Worm (Caenorhabditis elegans): ENCODE data around the gene F41D9.2.
A peak's percentile ranks its signal among the peaks of the same experiment; 100 is the strongest.

Gene F41D9.2

ce11 chrX:8368210-8368609, 16.5 kb downstream of the F41D9.2 start (continued):
- TF ChIP-seq lin-40 (tag; optimal IDR thresholded peaks at IDR 0.05): peak; percentile 78
- TF ChIP-seq snpc-4 (GFP tag; optimal IDR thresholded peaks at IDR 0.05): no peak
- peak in 1 of 4 experiments; percentile 48 for TF ChIP-seq snpc-4 (tag; optimal IDR thresholded peaks at IDR 0.05)
- no peak for TF ChIP-seq lsl-1 (GFP tag; optimal IDR thresholded peaks at IDR 0.05)
- TF ChIP-seq atf-7 (tag; optimal IDR thresholded peaks at IDR 0.05): peak; percentile 44
- peak; percentile 35; the same call in 1 of the 2 replicates for TF ChIP-seq hmg-20 (GFP tag; IDR thresholded peaks at IDR 0.05)
- TF ChIP-seq lag-1 (GFP tag; IDR thresholded peaks at IDR 0.05): no peak
- TF ChIP-seq C06A6.2 (GFP tag; conservative IDR thresholded peaks at IDR 0.05): no peak
- peak; percentile 34 for TF ChIP-seq ceh-27 (GFP tag; optimal IDR thresholded peaks at IDR 0.05)
- TF ChIP-seq nhr-80 (tag; optimal IDR thresholded peaks at IDR 0.05): peak; percentile 95
- TF ChIP-seq madf-10 (tag; optimal IDR thresholded peaks at IDR 0.05): peak; percentile 45
- TF ChIP-seq F57C9.4 (tag; optimal IDR thresholded peaks at IDR 0.05): no peak
- TF ChIP-seq egl-44 (GFP tag; IDR thresholded peaks at IDR 0.05): no peak
- peak; percentile 3 for TF ChIP-seq B0261.1 (tag; optimal IDR thresholded peaks at IDR 0.05)
- peak; percentile 65 for TF ChIP-seq K11D2.4 (GFP tag; IDR thresholded peaks at IDR 0.05)
- 0 out of 2 replicates have a peak, but pooled peaks have one; percentile 47 for TF ChIP-seq rcor-1 (GFP tag; IDR thresholded peaks at IDR 0.05)
- no peak for TF ChIP-seq madf-3 (GFP tag; IDR thresholded peaks at IDR 0.05)
- 0 out of 2 replicates have a peak, but pooled peaks have one; percentile 53 for TF ChIP-seq let-526 (GFP tag; IDR thresholded peaks at IDR 0.05)
- no peak for TF ChIP-seq F49E8.2 (tag; optimal IDR thresholded peaks at IDR 0.05; ENCODE audit: insufficient read depth)
- TF ChIP-seq K12H6.12 (tag; optimal IDR thresholded peaks at IDR 0.05): peak; percentile 53
- TF ChIP-seq akir-1 (GFP tag; optimal IDR thresholded peaks at IDR 0.05): no peak

ce11 chrX:8367553-8367952, 17.2 kb downstream of the F41D9.2 start, which contains the start of gene F40B5.2:
F40B5.2 (plus strand) TSS chrX:8367853.
- no peak for TF ChIP-seq F23B12.7 (tag; optimal IDR thresholded peaks at IDR 0.05; ENCODE audit: insufficient read depth)
- TF ChIP-seq bed-2 (GFP tag; IDR thresholded peaks at IDR 0.05): no peak
- TF ChIP-seq cebp-2 (GFP tag; IDR thresholded peaks at IDR 0.05): no peak
- TF ChIP-seq die-1 (tag; optimal IDR thresholded peaks at IDR 0.05): no peak
- no peak for TF ChIP-seq ceh-40 (GFP tag; IDR thresholded peaks at IDR 0.05)
- TF ChIP-seq F57A8.1 (GFP tag; optimal IDR thresholded peaks at IDR 0.05): no peak
- TF ChIP-seq hlh-26 (GFP tag; conservative IDR thresholded peaks at IDR 0.05): no peak
- no peak for TF ChIP-seq dpl-1 (GFP tag; optimal IDR thresholded peaks at IDR 0.05)
- no peak for TF ChIP-seq somi-1 (GFP tag; optimal IDR thresholded peaks at IDR 0.05)
- TF ChIP-seq ceh-27 (GFP tag; optimal IDR thresholded peaks at IDR 0.05): no peak
- no peak for TF ChIP-seq lsl-1 (GFP tag; optimal IDR thresholded peaks at IDR 0.05)
- TF ChIP-seq athp-1 (tag; optimal IDR thresholded peaks at IDR 0.05): no peak
- TF ChIP-seq B0336.3 (GFP tag; IDR thresholded peaks at IDR 0.05): no peak
- TF ChIP-seq ccch-3 (GFP tag; optimal IDR thresholded peaks at IDR 0.05): no peak
- TF ChIP-seq chd-7 (tag; optimal IDR thresholded peaks at IDR 0.05): no peak
- TF ChIP-seq Y56A3A.18 (GFP tag; IDR thresholded peaks at IDR 0.05): no peak
- TF ChIP-seq ets-4 (GFP tag; optimal IDR thresholded peaks at IDR 0.05): no peak

- TF ChIP-seq F33H1.4 (GFP tag; IDR thresholded peaks at IDR 0.05): no peak
- TF ChIP-seq hlh-26 (GFP tag; conservative IDR thresholded peaks at IDR 0.05): no peak
- no peak for TF ChIP-seq B0336.3 (GFP tag; IDR thresholded peaks at IDR 0.05)
- TF ChIP-seq pha-4 (tag; optimal IDR thresholded peaks at IDR 0.05): no peak
- no peak for TF ChIP-seq mes-4 (tag; optimal IDR thresholded peaks at IDR 0.05)
- no peak for TF ChIP-seq let-526 (GFP tag; IDR thresholded peaks at IDR 0.05)
- TF ChIP-seq Y56A3A.18 (GFP tag; IDR thresholded peaks at IDR 0.05): no peak
- TF ChIP-seq aptf-3 (GFP tag; IDR thresholded peaks at IDR 0.05): no peak
- no peak for TF ChIP-seq chd-7 (tag; optimal IDR thresholded peaks at IDR 0.05)
- no peak for TF ChIP-seq lin-40 (tag; optimal IDR thresholded peaks at IDR 0.05)
- no peak for TF ChIP-seq F57C9.4 (tag; optimal IDR thresholded peaks at IDR 0.05)
- TF ChIP-seq sdz-38 (tag; optimal IDR thresholded peaks at IDR 0.05): no peak
- TF ChIP-seq ztf-22 (GFP tag; optimal IDR thresholded peaks at IDR 0.05): no peak
- no peak for TF ChIP-seq ama-1 (optimal IDR thresholded peaks at IDR 0.05)
- TF ChIP-seq ama-1 (GFP tag; optimal IDR thresholded peaks at IDR 0.05): no peak
- no peak for TF ChIP-seq akir-1 (GFP tag; optimal IDR thresholded peaks at IDR 0.05)
- TF ChIP-seq hsf-1 (GFP tag; IDR thresholded peaks at IDR 0.05): no peak
- no peak for TF ChIP-seq ceh-27 (GFP tag; optimal IDR thresholded peaks at IDR 0.05)
- no peak for TF ChIP-seq ztf-25 (GFP tag; IDR thresholded peaks at IDR 0.05)
Observed at ce11 chrX:8362379-8362778, 22.4 kb downstream of the F41D9.2 start.
